Fruit fly (Drosophila melanogaster): ENCODE results near the gene CG15564.

Gene CG15564

DNA sequence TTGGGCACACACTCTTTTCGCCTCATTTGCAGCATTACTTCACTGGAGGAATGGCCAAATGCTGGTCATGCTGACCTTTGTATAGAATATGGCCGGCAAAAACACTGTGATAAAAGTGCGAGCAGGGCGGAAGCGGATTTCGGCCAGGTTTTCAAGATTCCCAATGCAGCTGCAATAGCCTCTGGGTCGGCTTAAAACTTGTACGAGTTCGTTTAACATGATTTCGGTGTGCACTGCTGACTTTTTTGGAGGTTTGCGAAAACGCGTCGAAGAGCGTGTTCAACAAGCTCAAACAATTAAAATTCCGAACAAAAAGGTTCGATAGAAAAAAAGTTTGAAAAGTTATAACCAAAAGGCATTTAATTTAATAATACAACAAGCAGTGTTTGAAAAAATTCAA is 24.5 kb downstream of the CG15564 start, which contains the start of gene chp:
TSS of gene chp (minus strand) at position 101 of the 400 bp plus-strand sequence.
- TF ChIP-seq eg (GFP tag; IDR thresholded peaks at IDR 0.05) = no peak
- no peak for TF ChIP-seq ss (GFP tag; optimal IDR thresholded peaks at IDR 0.05)
- no peak for TF ChIP-seq cyc (GFP tag; optimal IDR thresholded peaks at IDR 0.05)
- no peak for TF ChIP-seq vri (GFP tag; optimal IDR thresholded peaks at IDR 0.05)
- TF ChIP-seq Gug (GFP tag; IDR thresholded peaks at IDR 0.05) = no peak
- TF ChIP-seq CG10631 (GFP tag; optimal IDR thresholded peaks at IDR 0.05) = no peak
- no peak for TF ChIP-seq Sox14 (GFP tag; optimal IDR thresholded peaks at IDR 0.05)
- TF ChIP-seq fkh (GFP tag; optimal IDR thresholded peaks at IDR 0.05) = no peak
- TF ChIP-seq CG8319 (GFP tag; optimal IDR thresholded peaks at IDR 0.05) = no peak
- no peak for TF ChIP-seq CG3032 (tag; optimal IDR thresholded peaks at IDR 0.05)
- no peak for TF ChIP-seq CG16779 (tag; optimal IDR thresholded peaks at IDR 0.05)
- TF ChIP-seq Hr4 (GFP tag; optimal IDR thresholded peaks at IDR 0.05) = no peak
- no peak for TF ChIP-seq CG6854 (GFP tag; optimal IDR thresholded peaks at IDR 0.05)

DNA sequence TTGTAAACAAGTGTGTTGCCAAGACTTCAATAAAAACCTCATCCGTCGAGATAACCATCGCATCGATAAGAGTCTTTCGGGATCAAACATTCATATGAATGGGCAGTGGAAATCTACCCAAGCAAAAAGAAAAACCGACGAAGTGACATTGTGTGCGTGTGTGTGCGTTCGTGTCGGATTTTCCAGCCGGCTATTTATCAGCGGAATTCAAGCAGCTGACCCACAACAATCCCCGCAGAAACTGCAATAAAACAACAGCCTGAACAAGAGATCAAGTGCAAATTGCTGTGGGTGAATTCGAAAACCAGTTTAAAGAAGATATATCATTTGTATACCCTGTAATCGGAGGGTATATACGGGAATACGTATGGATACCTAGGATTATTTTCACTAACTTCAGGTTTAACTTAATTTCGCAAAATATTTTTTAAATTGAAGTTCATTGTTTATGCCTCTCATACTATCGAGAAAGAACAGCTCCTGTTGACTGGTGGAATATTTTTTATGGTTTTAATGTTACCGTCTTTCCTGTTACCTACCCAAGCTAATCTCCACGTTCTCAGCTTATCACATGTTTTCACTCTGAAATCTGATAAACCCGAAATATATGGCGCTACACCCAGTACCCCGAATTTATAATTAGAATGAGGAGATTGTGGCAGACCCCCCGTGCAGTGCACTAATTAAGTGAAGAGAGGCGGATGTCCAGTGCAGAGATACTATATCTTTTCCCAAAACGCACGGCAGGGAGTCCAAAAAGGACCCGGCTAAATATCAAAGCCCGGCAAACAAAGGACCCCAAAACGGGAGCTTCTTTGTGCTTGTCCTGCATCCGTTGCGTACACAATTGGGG is 37.8 kb downstream of the CG15564 start:
- TF ChIP-seq esn (GFP tag; optimal IDR thresholded peaks at IDR 0.05) (peak; percentile 1), spab (GFP tag; optimal IDR thresholded peaks at IDR 0.05) (no peak), CG8319 (GFP tag; optimal IDR thresholded peaks at IDR 0.05) (no peak), svp (GFP tag) (peak; percentile 95), CG11294 (GFP tag; IDR thresholded peaks at IDR 0.05) (no peak), net (GFP tag; optimal IDR thresholded peaks at IDR 0.05) (peak; percentile 2), Hr38 (GFP tag; optimal IDR thresholded peaks at IDR 0.05) (no peak), cyc (GFP tag; optimal IDR thresholded peaks at IDR 0.05) (peak; percentile 4), CG6276 (GFP tag; optimal IDR thresholded peaks at IDR 0.05) (no peak), CG8119 (GFP tag; IDR thresholded peaks at IDR 0.05) (no peak), CG3032 (tag; optimal IDR thresholded peaks at IDR 0.05) (no peak), fkh (GFP tag; optimal IDR thresholded peaks at IDR 0.05) (no peak), Ets96B (tag; optimal IDR thresholded peaks at IDR 0.05) (no peak), Eip75B (GFP tag; optimal IDR thresholded peaks at IDR 0.05) (no peak), CG3919 (GFP tag; optimal IDR thresholded peaks at IDR 0.05) (no peak), Hr4 (GFP tag; optimal IDR thresholded peaks at IDR 0.05) (peak; percentile 8), Gug (GFP tag; IDR thresholded peaks at IDR 0.05) (no peak), CG6854 (GFP tag; optimal IDR thresholded peaks at IDR 0.05) (no peak), Sox102F (GFP tag; optimal IDR thresholded peaks at IDR 0.05) (peak; percentile 20), CG10631 (GFP tag; optimal IDR thresholded peaks at IDR 0.05) (no peak), CG6792 (GFP tag; optimal IDR thresholded peaks at IDR 0.05) (no peak), CG7368 (GFP tag; optimal IDR thresholded peaks at IDR 0.05) (no peak), dsx (GFP tag; optimal IDR thresholded peaks at IDR 0.05; ENCODE audit: poor library complexity, severe bottlenecking) (no peak), eg (GFP tag; IDR thresholded peaks at IDR 0.05) (no peak), Hr39 (GFP tag; optimal IDR thresholded peaks at IDR 0.05) (peak; percentile 47), CG9139 (GFP tag; optimal IDR thresholded peaks at IDR 0.05) (no peak), Lpt (GFP tag; optimal IDR thresholded peaks at IDR 0.05) (no peak), Sox14 (GFP tag; optimal IDR thresholded peaks at IDR 0.05) (peak; percentile 3), Blimp-1 (GFP tag; optimal IDR thresholded peaks at IDR 0.05) (no peak), CG31627 (GFP tag; optimal IDR thresholded peaks at IDR 0.05) (peak; percentile 30), CG6163 (GFP tag; IDR thresholded peaks at IDR 0.05) (peak; percentile 31; the same call in 2 of the 3 replicates), CG16779 (tag; optimal IDR thresholded peaks at IDR 0.05) (no peak), OdsH (GFP tag; optimal IDR thresholded peaks at IDR 0.05) (peak; percentile 16), Met (GFP tag; optimal IDR thresholded peaks at IDR 0.05) (peak; percentile 17), CG34406 (GFP tag; optimal IDR thresholded peaks at IDR 0.05) (no peak), lz (GFP tag; optimal IDR thresholded peaks at IDR 0.05) (peak; percentile 7), vri (GFP tag; optimal IDR thresholded peaks at IDR 0.05) (peak; percentile 46), acj6 (GFP tag; optimal IDR thresholded peaks at IDR 0.05) (no peak), dac (GFP tag; optimal IDR thresholded peaks at IDR 0.05) (no peak), Smox (GFP tag; optimal IDR thresholded peaks at IDR 0.05) (peak; percentile 29), CG10669 (GFP tag; optimal IDR thresholded peaks at IDR 0.05) (no peak), CG11902 (GFP tag; optimal IDR thresholded peaks at IDR 0.05) (no peak), Sox15 (GFP tag; optimal IDR thresholded peaks at IDR 0.05) (no peak), ss (GFP tag; optimal IDR thresholded peaks at IDR 0.05) (no peak), fd85E (GFP tag; optimal IDR thresholded peaks at IDR 0.05) (no peak), pdm3 (GFP tag; optimal IDR thresholded peaks at IDR 0.05) (peak; percentile 22)

All from whole organism, prepupa.